Worm (Caenorhabditis elegans): ENCODE data around the gene Y37D8A.25.

ce11 chrIII:12847623-12848022 is 27.6 kb upstream of the Y37D8A.25 start:
- TF ChIP-seq daf-12 (tag; optimal IDR thresholded peaks at IDR 0.05) (no peak), daf-16 (GFP tag; optimal IDR thresholded peaks at IDR 0.05) (no peak), daf-16 (tag; optimal IDR thresholded peaks at IDR 0.05) (no peak), aha-1 (tag) (peak; percentile 55), fkh-10 (GFP tag; optimal IDR thresholded peaks at IDR 0.05) (no peak), lin-13 (GFP tag; optimal IDR thresholded peaks at IDR 0.05) (peak; percentile 57)
